Worm (Caenorhabditis elegans) whole organism, L1 larva: ENCODE measurements around the gene clec-210.

Source experiments
- F16B12.6 ChIP-seq: fragments of 150-350 bp; optimal IDR thresholded peaks from 2 replicates; lab custom pipeline; 2014; ENCODE audit warnings: missing biosample characterization, missing genetic modification characterization
- alr-1 ChIP-seq: fragments of 200-800 bp; sonication (Bioruptor generic); optimal IDR thresholded peaks from 2 replicates; lab custom pipeline; 2018; ENCODE audit warnings: borderline replicate concordance, mild to moderate bottlenecking, missing genetic modification characterization, missing compliant biosample characterization
- ama-1 ChIP-seq: fragments of 150-350 bp; optimal IDR thresholded peaks from 2 replicates; lab custom pipeline; 2014
- ceh-63 ChIP-seq: fragments of 200-800 bp; sonication (Bioruptor generic); optimal IDR thresholded peaks from 2 replicates; lab custom pipeline; 2018; ENCODE audit warnings: mild to moderate bottlenecking, missing genetic modification characterization, missing compliant biosample characterization
- ceh-8 ChIP-seq: fragments of 200-800 bp; sonication (Bioruptor generic); optimal IDR thresholded peaks from 2 replicates; lab custom pipeline; 2018; ENCODE audit warnings: mild to moderate bottlenecking, missing genetic modification characterization, moderate library complexity, missing compliant biosample characterization
- ceh-90 ChIP-seq: sonication (generic microtip); optimal IDR thresholded peaks from 2 replicates; lab custom pipeline; 2016; ENCODE audit warnings: missing genetic modification characterization, missing compliant biosample characterization
- dsc-1 ChIP-seq: sonication (generic microtip); optimal IDR thresholded peaks from 2 replicates; lab custom pipeline; 2016; ENCODE audit warnings: mild to moderate bottlenecking, missing genetic modification characterization, missing compliant biosample characterization
- efl-1 ChIP-seq, 4 experiments: fragments of 150-350 bp; optimal IDR thresholded peaks in 3 of 4; peaks in 1 of 4; 1 replicate in 1 of 4; 2 replicates in 3 of 4; lab custom pipeline; 2014; ENCODE audit warnings: missing biosample characterization in 2 of 4, missing genetic modification characterization in 2 of 4, missing genetic modification reagents in 2 of 4
- efl-3 ChIP-seq: fragments of 200-800 bp; sonication (Bioruptor generic); optimal IDR thresholded peaks from 2 replicates; lab custom pipeline; 2018; ENCODE audit warnings: mild to moderate bottlenecking, missing genetic modification characterization, missing compliant biosample characterization
- egl-27 ChIP-seq, 2 experiments: fragments of 150-350 bp in 1 of 2; sonication (generic microtip); optimal IDR thresholded peaks; 3 replicates each; lab custom pipeline; 2017 to 2018; ENCODE audit warnings: missing biosample characterization in 2 of 2, missing genetic modification characterization in 2 of 2, missing genetic modification reagents in 2 of 2
- elt-3 ChIP-seq, 6 experiments: fragments of 150-350 bp in 1 of 6; sonication (generic microtip); optimal IDR thresholded peaks; 2 replicates each; lab custom pipeline; 2017 to 2018; ENCODE audit warnings: missing biosample characterization in 6 of 6, missing genetic modification characterization in 6 of 6, inconsistent platforms in 1 of 6
- fkh-10 ChIP-seq: sonication (generic microtip); optimal IDR thresholded peaks from 2 replicates; lab custom pipeline; 2017; ENCODE audit warnings: missing biosample characterization, missing genetic modification reagents, missing genetic modification characterization
- fkh-4 ChIP-seq: sonication (generic microtip); optimal IDR thresholded peaks from 2 replicates; lab custom pipeline; 2016; ENCODE audit warnings: missing compliant biosample characterization, missing genetic modification characterization, borderline replicate concordance
- fkh-8 ChIP-seq: sonication (generic microtip); optimal IDR thresholded peaks from 2 replicates; lab custom pipeline; 2016; ENCODE audit warnings: mild to moderate bottlenecking, missing genetic modification characterization, missing compliant biosample characterization
- hlh-4 ChIP-seq: sonication (generic microtip); optimal IDR thresholded peaks from 2 replicates; lab custom pipeline; 2016; ENCODE audit warnings: mild to moderate bottlenecking, missing genetic modification characterization, missing compliant biosample characterization
- hpl-2 ChIP-seq: fragments of 150-350 bp; optimal IDR thresholded peaks from 2 replicates; lab custom pipeline; 2014; ENCODE audit warnings: missing biosample characterization, missing genetic modification reagents, missing genetic modification characterization
- lin-15B ChIP-seq: fragments of 150-350 bp; sonication (generic microtip); optimal IDR thresholded peaks from 3 replicates; lab custom pipeline; 2014; ENCODE audit warnings: missing biosample characterization, missing genetic modification characterization
- lin-35 ChIP-seq, 2 experiments: fragments of 150-350 bp; optimal IDR thresholded peaks; 2 replicates each; lab custom pipeline; 2014; ENCODE audit warnings: missing biosample characterization in 2 of 2, missing genetic modification characterization in 2 of 2, missing genetic modification reagents in 2 of 2
- lin-39 ChIP-seq: fragments of 150-350 bp; optimal IDR thresholded peaks from 2 replicates; lab custom pipeline; 2014; ENCODE audit warnings: missing biosample characterization, missing genetic modification reagents, missing genetic modification characterization
- mdl-1 ChIP-seq, 2 experiments: fragments of 150-350 bp; optimal IDR thresholded peaks; 2 replicates each; lab custom pipeline; 2014 to 2017; ENCODE audit warnings: missing biosample characterization in 2 of 2, missing genetic modification characterization in 2 of 2, inconsistent platforms in 1 of 2
- nhr-11 ChIP-seq: fragments of 150-350 bp; optimal IDR thresholded peaks from 2 replicates; lab custom pipeline; 2014; ENCODE audit warnings: missing biosample characterization, missing genetic modification characterization
- nhr-12 ChIP-seq: sonication (generic microtip); optimal IDR thresholded peaks from 2 replicates; lab custom pipeline; 2017; ENCODE audit warnings: missing biosample characterization, missing genetic modification characterization
- nhr-19 ChIP-seq: fragments of 200-800 bp; sonication (Bioruptor generic); conservative IDR thresholded peaks from 2 replicates; pipeline ENCODE4 v1.3.6; 2022; ENCODE audit warnings: missing genetic modification characterization, missing compliant biosample characterization
- nhr-20 ChIP-seq: sonication (generic microtip); optimal IDR thresholded peaks from 2 replicates; lab custom pipeline; 2016; ENCODE audit warnings: mild to moderate bottlenecking, missing genetic modification characterization, missing compliant biosample characterization
- nhr-237 ChIP-seq: fragments of 150-350 bp; optimal IDR thresholded peaks from 2 replicates; lab custom pipeline; 2014; ENCODE audit warnings: missing biosample characterization, missing genetic modification characterization
- nhr-47 ChIP-seq: sonication (generic microtip); optimal IDR thresholded peaks from 2 replicates; lab custom pipeline; 2016; ENCODE audit warnings: mild to moderate bottlenecking, missing genetic modification characterization, moderate library complexity, missing compliant biosample characterization
- nhr-76 ChIP-seq: sonication (generic microtip); optimal IDR thresholded peaks from 2 replicates; lab custom pipeline; 2017; ENCODE audit warnings: missing biosample characterization, missing genetic modification characterization
- nhr-85 ChIP-seq: sonication (generic microtip); peaks from one replicate; lab custom pipeline; 2016; ENCODE audit warnings: missing genetic modification characterization, inconsistent platforms, missing compliant biosample characterization
- nhr-90 ChIP-seq: sonication (generic microtip); optimal IDR thresholded peaks from 2 replicates; lab custom pipeline; 2016; ENCODE audit warnings: mild to moderate bottlenecking, missing genetic modification characterization, missing compliant biosample characterization; ENCODE audit not compliant: poor library complexity
- pag-3 ChIP-seq: sonication (generic microtip); optimal IDR thresholded peaks from 2 replicates; lab custom pipeline; 2017; ENCODE audit warnings: missing genetic modification characterization, mild to moderate bottlenecking, missing compliant biosample characterization, antibody characterized with exemption, borderline replicate concordance; ENCODE audit not compliant: insufficient read depth
- pqm-1 ChIP-seq: sonication (generic microtip); optimal IDR thresholded peaks from 3 replicates; lab custom pipeline; 2017; ENCODE audit warnings: missing biosample characterization, missing genetic modification characterization
- snpc-4 ChIP-seq: fragments of 150-350 bp; optimal IDR thresholded peaks from 2 replicates; lab custom pipeline; 2014; ENCODE audit warnings: missing biosample characterization, missing genetic modification characterization
- sox-4 ChIP-seq: sonication (generic microtip); optimal IDR thresholded peaks from 2 replicates; lab custom pipeline; 2016; ENCODE audit warnings: missing genetic modification characterization, missing compliant biosample characterization
- sptf-1 ChIP-seq: fragments of 150-350 bp; optimal IDR thresholded peaks from 2 replicates; lab custom pipeline; 2014; ENCODE audit warnings: missing biosample characterization, missing genetic modification characterization
- sup-37 ChIP-seq: fragments of 200-800 bp; sonication (Bioruptor generic); optimal IDR thresholded peaks from 2 replicates; lab custom pipeline; 2018; ENCODE audit warnings: mild to moderate bottlenecking, missing genetic modification characterization, missing compliant biosample characterization
- unc-86 ChIP-seq: sonication (generic microtip); optimal IDR thresholded peaks from 2 replicates; lab custom pipeline; 2016; ENCODE audit warnings: missing genetic modification characterization, missing compliant biosample characterization
- unc-98 ChIP-seq: fragments of 200-800 bp; sonication (Bioruptor generic); IDR thresholded peaks from 2 replicates; pipeline ENCODE4 v1.3.6; 2022; ENCODE audit warnings: missing genetic modification characterization, missing compliant biosample characterization
- zip-4 ChIP-seq: fragments of 200-800 bp; sonication (Bioruptor generic); optimal IDR thresholded peaks from 2 replicates; lab custom pipeline; 2018; ENCODE audit warnings: mild to moderate bottlenecking, missing genetic modification characterization, moderate library complexity, missing compliant biosample characterization

Gene clec-210

ce11 chrV:3124912-3125311 is 6.7 kb downstream of the clec-210 start, which contains the start of gene Y73C8C.12:
Y73C8C.12 (plus strand) TSS chrV:3125212.
- no peak for TF ChIP-seq alr-1
- TF ChIP-seq fkh-10 (GFP tag; lab: Kevin White, UChicago) = no peak
- no peak for TF ChIP-seq ceh-90
- TF ChIP-seq mdl-1 (tag; optimal IDR thresholded peaks at IDR 0.05; lab: Kevin White, UChicago) = no peak
- no peak for TF ChIP-seq nhr-19 (GFP tag; lab: Robert Waterston, UW)
- no peak for TF ChIP-seq efl-3
- no peak for TF ChIP-seq efl-1 (optimal IDR thresholded peaks at IDR 0.05; lab: Kevin White, UChicago)
- no peak for TF ChIP-seq efl-1 (GFP tag; optimal IDR thresholded peaks at IDR 0.05 in 1 of 2; lab: Kevin White, UChicago)
- no peak for TF ChIP-seq hlh-4 (tag; lab: Kevin White, UChicago)
- TF ChIP-seq pag-3 = no peak
- TF ChIP-seq snpc-4 = no peak
- no peak for TF ChIP-seq nhr-90 (tag; lab: Kevin White, UChicago)
- no peak for TF ChIP-seq ama-1 (lab: Kevin White, UChicago)
- no peak for TF ChIP-seq dsc-1 (tag; lab: Kevin White, UChicago)
- TF ChIP-seq sptf-1 = no peak
- TF ChIP-seq unc-98 (GFP tag; lab: Robert Waterston, UW) = no peak
- no peak for TF ChIP-seq nhr-85 (tag; lab: Kevin White, UChicago)
- no peak for TF ChIP-seq zip-4 (GFP tag; lab: Kevin White, UChicago)

DNA sequence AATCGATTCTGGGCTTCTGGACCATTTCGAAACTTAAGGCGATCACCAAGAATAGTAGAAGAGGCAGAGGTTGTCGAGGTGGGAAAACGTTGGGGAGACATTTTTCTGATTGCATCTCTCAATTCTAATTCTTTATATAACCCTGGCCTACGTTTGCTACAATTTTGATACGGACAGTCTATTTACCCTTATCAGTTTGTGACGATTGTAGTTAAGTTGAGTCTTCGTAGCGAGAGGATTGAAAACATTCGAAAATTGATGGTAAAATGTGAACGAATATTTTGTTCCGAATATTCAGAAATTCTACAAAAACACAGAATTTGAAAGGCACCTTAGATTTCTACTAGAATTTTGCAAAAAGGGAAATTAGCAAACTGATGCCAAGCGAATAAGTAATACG is 9.5 kb downstream of the clec-210 start, which contains the start of gene Y73C8C.10:
Gene Y73C8C.10, minus strand, starts transcription at position 101 of the 400 bp plus-strand sequence.
- TF ChIP-seq sox-4 (no peak), ceh-8 (GFP tag; lab: Kevin White, UChicago) (no peak), unc-86 (tag; lab: Kevin White, UChicago) (no peak), ama-1 (lab: Kevin White, UChicago) (no peak), zip-4 (GFP tag; lab: Kevin White, UChicago) (no peak), nhr-20 (tag; lab: Kevin White, UChicago) (peak; percentile 28), lin-35 (GFP tag; optimal IDR thresholded peaks at IDR 0.05; lab: Kevin White, UChicago) (peak in 1 of 2 experiments; percentile 16), pqm-1 (no peak), nhr-237 (tag; lab: Kevin White, UChicago) (no peak)

ce11 chrV:3128803-3129202 is 10.6 kb downstream of the clec-210 start, which contains the start of gene tat-6:
tat-6 (plus strand) TSS chrV:3129103.
- TF ChIP-seq elt-3 (tag; optimal IDR thresholded peaks at IDR 0.05; lab: Kevin White, UChicago) (no peak), nhr-20 (tag; lab: Kevin White, UChicago) (no peak), snpc-4 (no peak), hlh-4 (tag; lab: Kevin White, UChicago) (no peak)

ce11 chrV:3132116-3132515 is 13.9 kb downstream of the clec-210 start:
- TF ChIP-seq lin-39 (tag; lab: Kevin White, UChicago) (no peak), ceh-63 (GFP tag; lab: Kevin White, UChicago) (no peak), nhr-11 (tag; lab: Kevin White, UChicago) (no peak), ceh-90 (no peak), ceh-8 (GFP tag; lab: Kevin White, UChicago) (peak; percentile 45)

ce11 chrV:3133293-3133755 is 15.1 kb downstream of the clec-210 start, which contains the start of gene F02C9.2:
F02C9.2 (plus strand) TSS chrV:3133705.
- TF ChIP-seq elt-3 (tag; optimal IDR thresholded peaks at IDR 0.05; lab: Kevin White, UChicago) (no peak), fkh-10 (GFP tag; lab: Kevin White, UChicago) (no peak), sup-37 (no peak), fkh-4 (no peak), ceh-90 (no peak)
- TF ChIP-seq, all 84 proteins: peak for 0

ce11 chrV:3138488-3138887 is 20.3 kb downstream of the clec-210 start, which contains the start of the genes irld-3 and F02C9.1:
irld-3 (minus strand) TSS chrV:3138588.
F02C9.1 (plus strand) TSS chrV:3138703.
- TF ChIP-seq hpl-2 (GFP tag; lab: Kevin White, UChicago) (no peak), hlh-4 (tag; lab: Kevin White, UChicago) (no peak), lin-15B (tag; lab: Kevin White, UChicago) (no peak), nhr-47 (no peak), F16B12.6 (tag; lab: Kevin White, UChicago) (no peak), fkh-4 (no peak), nhr-237 (tag; lab: Kevin White, UChicago) (no peak), nhr-12 (tag; lab: Kevin White, UChicago) (no peak), nhr-11 (tag; lab: Kevin White, UChicago) (no peak), egl-27 (tag; optimal IDR thresholded peaks at IDR 0.05; lab: Kevin White, UChicago) (no peak), fkh-8 (no peak), nhr-76 (tag; lab: Kevin White, UChicago) (no peak), nhr-90 (tag; lab: Kevin White, UChicago) (no peak)
